Comparison of ENCODE assay signal across 1 fruit fly cellular context in the genomic region with DNA sequence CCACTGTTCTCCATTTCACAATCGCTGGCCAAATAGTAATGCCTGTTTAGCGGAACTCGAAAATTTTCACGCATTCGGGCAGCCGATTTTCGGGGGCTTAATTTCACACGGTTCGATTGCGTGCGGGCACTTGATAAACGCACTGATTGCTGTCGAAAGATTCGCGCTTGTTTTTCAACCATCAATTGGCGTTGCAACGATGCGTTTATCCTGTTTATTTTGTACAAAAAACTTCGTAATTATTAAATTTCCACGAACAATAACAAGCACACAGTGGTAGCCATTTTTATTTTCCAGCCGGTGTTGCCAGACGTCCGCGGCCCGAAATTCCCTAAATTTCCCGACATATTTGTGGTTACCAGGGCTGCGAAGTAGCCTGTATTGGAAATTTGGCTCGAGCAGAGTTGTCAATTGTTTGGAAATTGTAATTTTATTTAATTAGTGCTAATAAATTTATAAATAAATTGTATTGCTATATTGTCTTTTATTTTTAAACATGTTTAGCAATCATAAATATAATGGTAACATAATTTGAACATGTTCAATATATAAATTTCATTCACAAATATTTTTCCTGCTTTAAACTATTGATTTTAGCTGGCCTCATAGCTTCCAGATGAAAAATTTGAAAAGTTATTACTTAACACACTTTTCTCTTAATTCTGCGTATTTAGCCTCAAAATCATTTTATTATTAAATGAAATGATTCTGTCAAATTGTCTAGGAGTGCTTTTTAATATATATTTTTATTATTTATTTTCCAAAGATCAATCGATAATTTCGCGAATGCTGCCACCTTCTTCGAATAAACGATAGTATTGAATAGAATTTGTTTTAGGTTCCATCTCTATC.
TF ChIP-seq lines count a peak whose summit lies in the region.

Ncoa6 (minus strand) TSS at position 270 of the 852 bp plus-strand sequence.
cype (plus strand) TSS at position 814 of the 852 bp plus-strand sequence.

TF ChIP-seq in whole organism, embryonic, 481 proteins besides CTCF, POLR2A, EP300 and RAD21 (continued from another document):
- TF ChIP-seq CG10462 (GFP tag; optimal IDR thresholded peaks at IDR 0.05; lab: Kevin White, UChicago) (peak; percentile 13), Dll (GFP tag; IDR thresholded peaks at IDR 0.05; lab: Robert Waterston, UW; ENCODE audit: partially characterized antibody) (peak; percentile 88), ranshi (GFP tag; IDR thresholded peaks at IDR 0.05; lab: Robert Waterston, UW) (peak; percentile 54; the same call in 1 of the 2 replicates), cato (GFP tag; optimal IDR thresholded peaks at IDR 0.05; lab: Kevin White, UChicago; ENCODE audit: borderline replicate concordance) (no peak), tap (tag; optimal IDR thresholded peaks at IDR 0.05; lab: Kevin White, UChicago) (peak; percentile 15), B-H2 (GFP tag; optimal IDR thresholded peaks at IDR 0.05; lab: Kevin White, UChicago) (no peak), CG14050 (GFP tag; IDR thresholded peaks at IDR 0.05; lab: Robert Waterston, UW) (no peak), Ets97D (GFP tag; optimal IDR thresholded peaks at IDR 0.05; lab: Kevin White, UChicago) (peak; percentile 79), nom (GFP tag; optimal IDR thresholded peaks at IDR 0.05; lab: Kevin White, UChicago) (no peak), ara (GFP tag; IDR thresholded peaks at IDR 0.05; lab: Robert Waterston, UW) (peak; percentile 49; the same call in 1 of the 2 replicates), CG2889 (GFP tag; IDR thresholded peaks at IDR 0.05; lab: Robert Waterston, UW) (no peak), sna (GFP tag; IDR thresholded peaks at IDR 0.05; lab: Robert Waterston, UW; ENCODE audit: partially characterized antibody) (peak; percentile 79), Trl (optimal IDR thresholded peaks at IDR 0.05; lab: Kevin White, UChicago) (no peak), Trl (GFP tag; optimal IDR thresholded peaks at IDR 0.05; lab: Kevin White, UChicago) (no peak), crc (GFP tag; optimal IDR thresholded peaks at IDR 0.05; lab: Kevin White, UChicago) (no peak), CG30431 (GFP tag; optimal IDR thresholded peaks at IDR 0.05; lab: Kevin White, UChicago) (peak; percentile 16), Ptx1 (GFP tag; IDR thresholded peaks at IDR 0.05; lab: Robert Waterston, UW) (peak; percentile 58), salm (tag; optimal IDR thresholded peaks at IDR 0.05; lab: Kevin White, UChicago) (no peak), wdn (GFP tag; IDR thresholded peaks at IDR 0.05; lab: Robert Waterston, UW) (no peak), tgo (GFP tag; IDR thresholded peaks at IDR 0.05; lab: Robert Waterston, UW) (no peak; the same call in 2 of the 3 replicates), eve (GFP tag; optimal IDR thresholded peaks at IDR 0.05; lab: Kevin White, UChicago) (no peak)
